Fruit fly (Drosophila melanogaster) whole organism: Measurements from ENCODE around the gene Nfs1.
A peak's percentile ranks its signal among the peaks of the same experiment; 100 is the strongest.

Experiments
- CG8478 ChIP-seq: fragments of >200 bp; optimal IDR thresholded peaks from 2 replicates; lab custom pipeline; 2018; ENCODE audit warnings: inconsistent platforms
- EcR ChIP-seq, 2 experiments: fragments of >200 bp; optimal IDR thresholded peaks; 2 replicates each; lab custom pipeline; 2017; ENCODE audit warnings: missing biosample characterization in 2 of 2, missing genetic modification characterization in 2 of 2, missing genetic modification reagents in 2 of 2

DNA sequence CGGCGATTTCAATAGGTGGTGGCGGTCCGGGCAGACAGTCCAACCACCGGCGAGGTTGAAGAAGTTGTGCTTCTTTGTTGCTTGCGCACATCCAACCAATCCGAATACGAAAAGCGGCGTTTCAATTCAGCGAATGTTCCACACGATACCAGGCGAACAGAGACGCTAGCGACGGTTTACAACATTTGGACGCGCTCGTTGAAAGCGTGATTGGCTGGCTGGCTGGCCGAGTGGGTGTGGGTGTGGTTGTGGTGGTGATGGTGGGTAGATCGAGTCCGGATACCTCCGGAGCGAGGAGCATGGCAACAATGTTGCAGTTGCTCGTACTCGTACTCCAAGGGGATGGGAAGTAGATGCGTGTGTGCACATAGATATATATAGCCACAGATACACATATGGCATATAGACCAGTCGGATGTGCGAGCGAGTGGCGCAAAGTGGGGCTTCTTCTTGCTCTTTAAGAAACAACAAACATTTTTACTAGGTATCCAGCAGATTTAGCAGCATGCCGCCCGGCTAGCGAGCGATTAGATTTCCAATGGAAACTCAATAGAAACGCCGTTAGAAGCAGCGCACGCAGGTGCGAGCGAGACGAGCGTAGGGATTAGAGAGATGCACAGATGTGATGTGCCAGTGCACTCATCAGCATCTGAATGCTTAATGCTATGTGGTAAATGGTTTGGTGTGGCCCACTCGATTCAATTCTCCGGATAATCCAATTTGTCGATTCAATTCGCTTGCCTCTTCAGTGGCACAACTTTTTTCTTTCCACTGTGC lies 10.8 kb downstream of the Nfs1 start:
- TF ChIP-seq EcR (GFP tag; optimal IDR thresholded peaks at IDR 0.05; lab: Kevin White, UChicago) (peak in 1 of 2 experiments; percentile 54), CG8478 (no peak)
